Worm (Caenorhabditis elegans) whole organism, young adult: ENCODE data around the gene pfs-2.

Experiments
- Y56A3A.18 ChIP-seq: fragments of 200-800 bp; sonication (Bioruptor generic); IDR thresholded peaks from 2 replicates; pipeline ENCODE4 v1.3.6; 2022; ENCODE audit warnings: missing genetic modification reagents, missing genetic modification characterization, missing compliant biosample characterization
- Y67H2A.10 ChIP-seq: fragments of 200-800 bp; sonication (Bioruptor generic); conservative IDR thresholded peaks from 2 replicates; pipeline ENCODE4 v1.3.6; 2022; ENCODE audit warnings: missing genetic modification reagents, missing genetic modification characterization, missing compliant biosample characterization
- athp-1 ChIP-seq: sonication (generic microtip); optimal IDR thresholded peaks from 2 replicates; lab custom pipeline; 2017; ENCODE audit warnings: mild to moderate bottlenecking, missing genetic modification characterization, missing compliant biosample characterization
- dpl-1 ChIP-seq: fragments of 150-350 bp; optimal IDR thresholded peaks from 2 replicates; lab custom pipeline; 2014; ENCODE audit warnings: missing biosample characterization, missing genetic modification reagents, missing genetic modification characterization
- him-1 ChIP-seq: sonication (generic microtip); optimal IDR thresholded peaks from 2 replicates; lab custom pipeline; 2016; ENCODE audit warnings: missing genotype, missing genetic modification reagents, missing genetic modification characterization, missing compliant biosample characterization
- pha-4 ChIP-seq: fragments of 150-350 bp; sonication (generic microtip); optimal IDR thresholded peaks from 2 replicates; lab custom pipeline; 2014; ENCODE audit warnings: missing biosample characterization, missing genetic modification reagents, missing genetic modification characterization
- unc-62 ChIP-seq: fragments of 150-350 bp; optimal IDR thresholded peaks from 2 replicates; lab custom pipeline; 2014; ENCODE audit warnings: missing biosample characterization, missing genetic modification reagents, missing genetic modification characterization

DNA sequence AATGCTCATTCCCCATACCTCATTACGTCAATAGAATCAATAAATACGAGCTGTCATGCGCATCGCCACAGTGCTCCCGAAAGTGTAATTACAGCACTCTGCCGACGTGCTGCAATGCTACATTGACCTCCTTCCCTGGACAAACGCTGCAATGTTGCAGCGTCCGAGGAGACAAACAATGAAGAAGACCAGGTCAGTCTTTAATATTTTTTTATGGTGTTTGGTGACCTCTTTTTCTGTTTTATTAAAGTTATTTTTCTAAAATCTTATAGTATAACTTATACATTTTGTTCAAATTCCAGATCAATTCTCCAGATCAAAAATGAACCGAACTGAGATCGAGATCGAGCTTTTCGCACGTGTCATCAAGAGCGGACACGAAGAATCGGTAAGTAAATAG is 23.3 kb downstream of the pfs-2 start, which contains the start of gene sdz-26:
- TF ChIP-seq dpl-1 (GFP tag; lab: Kevin White, UChicago) = no peak
- no peak for TF ChIP-seq Y56A3A.18
- no peak for TF ChIP-seq pha-4
- no peak for TF ChIP-seq Y67H2A.10 (GFP tag; lab: Robert Waterston, UW)
- no peak for TF ChIP-seq athp-1 (tag; lab: Kevin White, UChicago)
- no peak for TF ChIP-seq unc-62 (GFP tag; lab: Kevin White, UChicago)
- no peak for TF ChIP-seq him-1 (tag; lab: Kevin White, UChicago)
